Worm (Caenorhabditis elegans) whole organism, early embryonic: ENCODE results near the gene F35B3.7.

Source experiments
- B0310.2 ChIP-seq: sonication (generic microtip); optimal IDR thresholded peaks from 2 replicates; lab custom pipeline; 2016; ENCODE audit warnings: mild to moderate bottlenecking, missing genetic modification characterization, missing compliant biosample characterization
- F13C5.2 ChIP-seq: sonication (generic microtip); optimal IDR thresholded peaks from 2 replicates; lab custom pipeline; 2017; ENCODE audit warnings: mild to moderate bottlenecking, missing genetic modification characterization, inconsistent platforms, missing compliant biosample characterization
- aly-1 ChIP-seq: sonication (generic microtip); optimal IDR thresholded peaks from 2 replicates; lab custom pipeline; 2016; ENCODE audit warnings: missing genetic modification characterization, missing compliant biosample characterization
- ama-1 ChIP-seq: fragments of 150-350 bp; optimal IDR thresholded peaks from 2 replicates; lab custom pipeline; 2014
- ceh-13 ChIP-seq: fragments of 200-800 bp; sonication (Bioruptor generic); optimal IDR thresholded peaks from 2 replicates; lab custom pipeline; 2018; ENCODE audit warnings: mild to moderate bottlenecking, missing genetic modification characterization, missing compliant biosample characterization
- ceh-36 ChIP-seq: sonication (generic microtip); optimal IDR thresholded peaks from 2 replicates; lab custom pipeline; 2016; ENCODE audit warnings: missing genetic modification characterization, inconsistent platforms, missing compliant biosample characterization
- flt-1 ChIP-seq: fragments of 200-800 bp; sonication (Bioruptor generic); IDR thresholded peaks from 2 replicates; pipeline ENCODE4 v1.3.6; 2022; ENCODE audit warnings: missing genetic modification characterization, missing compliant biosample characterization
- hmg-4 ChIP-seq: fragments of 200-800 bp; sonication (Bioruptor generic); optimal IDR thresholded peaks from 2 replicates; lab custom pipeline; 2018; ENCODE audit warnings: mild to moderate bottlenecking, missing genetic modification characterization, missing compliant biosample characterization
- hnd-1 ChIP-seq: sonication (generic microtip); optimal IDR thresholded peaks from 2 replicates; lab custom pipeline; 2016; ENCODE audit warnings: missing genetic modification characterization, missing compliant biosample characterization
- pes-1 ChIP-seq: fragments of 200-800 bp; sonication (Bioruptor generic); IDR thresholded peaks from 2 replicates; pipeline ENCODE4 v1.3.6; 2022; ENCODE audit warnings: missing genetic modification reagents, missing genetic modification characterization, missing compliant biosample characterization
- scrt-1 ChIP-seq: fragments of 200-800 bp; sonication (Bioruptor generic); IDR thresholded peaks from 2 replicates; pipeline ENCODE4 v1.3.6; 2022; ENCODE audit warnings: missing genetic modification characterization, missing compliant biosample characterization
- tbx-37 ChIP-seq: fragments of 200-800 bp; sonication (Bioruptor generic); conservative IDR thresholded peaks from 2 replicates; pipeline ENCODE4 v1.3.6; 2022; ENCODE audit warnings: missing genetic modification reagents, missing genetic modification characterization, missing compliant biosample characterization

ce11 chrX:17080635-17081376, 37.9 kb upstream of the F35B3.7 start, which contains the start of the genes irld-23 and C08A9.10:
- TF ChIP-seq B0310.2 (tag; lab: Kevin White, UChicago) (no peak), ceh-36 (tag; lab: Kevin White, UChicago) (no peak), ama-1 (lab: Kevin White, UChicago) (no peak), scrt-1 (GFP tag; lab: Robert Waterston, UW) (no peak), hnd-1 (no peak), flt-1 (GFP tag; lab: Robert Waterston, UW) (no peak), hmg-4 (GFP tag; lab: Kevin White, UChicago) (no peak), tbx-37 (GFP tag; lab: Robert Waterston, UW) (no peak), pes-1 (GFP tag; lab: Robert Waterston, UW) (no peak), F13C5.2 (no peak), aly-1 (tag; lab: Kevin White, UChicago) (no peak), ceh-13 (GFP tag; lab: Kevin White, UChicago) (no peak)
